Fruit fly (Drosophila melanogaster) whole organism, embryonic: ENCODE data around the gene Eig71Ed.
A peak's percentile ranks its signal among the peaks of the same experiment; 100 is the strongest.

Experiments used
- Atf-2 ChIP-seq: fragments of 200-800 bp; sonication (Bioruptor generic); optimal IDR thresholded peaks from 2 replicates; lab custom pipeline; 2016; ENCODE audit warnings: missing biosample characterization, missing genetic modification characterization
- Awh ChIP-seq: fragments of 200-800 bp; sonication (Bioruptor generic); IDR thresholded peaks from 2 replicates; pipeline ENCODE4, ENCODE4 v1.3.6; 2022; ENCODE audit warnings: missing biosample characterization, missing genetic modification characterization
- Bdp1 ChIP-seq: fragments of 200-800 bp; sonication (Bioruptor generic); optimal IDR thresholded peaks from 3 replicates; lab custom pipeline; 2016; ENCODE audit warnings: missing biosample characterization, missing genetic modification characterization
- CG10267 ChIP-seq: fragments of 200-800 bp; sonication (Bioruptor generic); optimal IDR thresholded peaks from 2 replicates; lab custom pipeline; 2018; ENCODE audit warnings: missing biosample characterization, mild to moderate bottlenecking, missing genetic modification characterization, moderate library complexity
- CG10431 ChIP-seq: fragments of 200-800 bp; sonication (Bioruptor generic); optimal IDR thresholded peaks from 3 replicates; lab custom pipeline; 2018; ENCODE audit warnings: missing biosample characterization, mild to moderate bottlenecking, missing genetic modification characterization
- CG10959 ChIP-seq: fragments of 200-800 bp; sonication (Bioruptor generic); IDR thresholded peaks from 2 replicates; pipeline ENCODE4 v1.3.6; 2022; ENCODE audit warnings: missing biosample characterization, missing genetic modification characterization
- CG11456 ChIP-seq: fragments of 200-800 bp; sonication (Bioruptor generic); IDR thresholded peaks from 3 replicates; pipeline ENCODE4 v1.3.6; 2022; ENCODE audit warnings: missing biosample characterization, missing genetic modification characterization
- CG12219 ChIP-seq: fragments of 200-800 bp; sonication (Bioruptor generic); optimal IDR thresholded peaks from 3 replicates; lab custom pipeline; 2018; ENCODE audit warnings: missing biosample characterization, mild to moderate bottlenecking, missing genetic modification characterization
- CG12942 ChIP-seq: fragments of 200-800 bp; sonication (Bioruptor generic); optimal IDR thresholded peaks from 3 replicates; lab custom pipeline; 2016; ENCODE audit warnings: missing biosample characterization, missing genetic modification characterization
- CG17186 ChIP-seq: fragments of 200-800 bp; sonication (Bioruptor generic); optimal IDR thresholded peaks from 3 replicates; lab custom pipeline; 2017; ENCODE audit warnings: missing biosample characterization, missing genetic modification reagents, missing genetic modification characterization
- CG17385 ChIP-seq: fragments of 200-800 bp; sonication (Bioruptor generic); optimal IDR thresholded peaks from 3 replicates; lab custom pipeline; 2018; ENCODE audit warnings: missing biosample characterization, mild to moderate bottlenecking, missing genetic modification characterization
- CG2120 ChIP-seq: fragments of 200-800 bp; sonication (Bioruptor generic); optimal IDR thresholded peaks from 3 replicates; lab custom pipeline; 2016; ENCODE audit warnings: missing biosample characterization, missing genetic modification characterization
- CG2202 ChIP-seq: fragments of 200-800 bp; sonication (Bioruptor generic); optimal IDR thresholded peaks from 2 replicates; lab custom pipeline; 2018; ENCODE audit warnings: missing biosample characterization, mild to moderate bottlenecking, missing genetic modification characterization
- CG32767 ChIP-seq: fragments of 200-800 bp; sonication (Bioruptor generic); IDR thresholded peaks from 2 replicates; pipeline ENCODE4 v1.3.6; 2022; ENCODE audit warnings: missing biosample characterization, missing genetic modification characterization
- CG33557 ChIP-seq: fragments of 200-800 bp; sonication (Bioruptor generic); optimal IDR thresholded peaks from 2 replicates; lab custom pipeline; 2019; ENCODE audit warnings: missing biosample characterization, mild to moderate bottlenecking, missing genetic modification characterization, moderate library complexity
- CG3995 ChIP-seq: fragments of 200-800 bp; sonication (Bioruptor generic); optimal IDR thresholded peaks from 3 replicates; lab custom pipeline; 2016; ENCODE audit warnings: missing biosample characterization, missing genetic modification characterization
- CG6254 ChIP-seq: fragments of 200-800 bp; sonication (Bioruptor generic); optimal IDR thresholded peaks from 3 replicates; lab custom pipeline; 2017; ENCODE audit warnings: mild to moderate bottlenecking, missing biosample characterization, missing genetic modification reagents, missing genetic modification characterization
- CG9817 ChIP-seq: fragments of 200-800 bp; sonication (Bioruptor generic); optimal IDR thresholded peaks from 2 replicates; lab custom pipeline; 2018; ENCODE audit warnings: missing biosample characterization, mild to moderate bottlenecking, missing genetic modification characterization, moderate library complexity
- CkIIα-i1 ChIP-seq: fragments of 200-800 bp; sonication (Bioruptor generic); IDR thresholded peaks from 2 replicates; pipeline ENCODE4 v1.3.6; 2022; ENCODE audit warnings: missing biosample characterization, missing genetic modification characterization
- Dip2 ChIP-seq: fragments of 200-800 bp; sonication (Bioruptor generic); IDR thresholded peaks from 2 replicates; pipeline ENCODE4 v1.3.6; 2022; ENCODE audit warnings: missing biosample characterization, missing genetic modification characterization
- Doc2 ChIP-seq: fragments of 200-800 bp; sonication (Bioruptor generic); IDR thresholded peaks from 2 replicates; pipeline ENCODE4 v1.3.6; 2022; ENCODE audit warnings: missing biosample characterization, missing genetic modification characterization
- E2f1 ChIP-seq: fragments of 200-800 bp; sonication (Bioruptor generic); IDR thresholded peaks from 2 replicates; pipeline ENCODE4 v1.3.6; 2022; ENCODE audit warnings: missing biosample characterization, missing genetic modification characterization
- Eip74EF ChIP-seq, 2 experiments: fragments of 200-800 bp in 1 of 2; fragments of >200 bp in 1 of 2; sonication (Bioruptor generic) in 1 of 2; optimal IDR thresholded peaks; 2 replicates each; lab custom pipeline; 2017 to 2019; ENCODE audit warnings: missing biosample characterization in 2 of 2, missing genetic modification characterization in 2 of 2, mild to moderate bottlenecking in 1 of 2, moderate library complexity in 1 of 2
- HHEX ChIP-seq: fragments of 200-800 bp; sonication (Bioruptor generic); optimal IDR thresholded peaks from 3 replicates; lab custom pipeline; 2017; ENCODE audit warnings: missing biosample characterization, mild to moderate bottlenecking, missing genetic modification characterization, missing genetic modification reagents
- Mad ChIP-seq: fragments of 200-800 bp; sonication (Bioruptor generic); optimal IDR thresholded peaks from 2 replicates; lab custom pipeline; 2016; ENCODE audit warnings: missing biosample characterization, missing genetic modification characterization
- Optix ChIP-seq: fragments of 200-800 bp; sonication (Bioruptor generic); IDR thresholded peaks from 3 replicates; pipeline ENCODE4 v1.3.6; 2022; ENCODE audit warnings: missing biosample characterization, missing genetic modification characterization
- Pdp1 ChIP-seq, 2 experiments: fragments of 200-800 bp; sonication (Bioruptor generic); optimal IDR thresholded peaks; 3 replicates each; lab custom pipeline; 2016; ENCODE audit warnings: missing biosample characterization in 2 of 2, missing genetic modification characterization in 2 of 2, mild to moderate bottlenecking in 1 of 2, moderate library complexity in 1 of 2
- Xbp1 ChIP-seq: fragments of 200-800 bp; sonication (Bioruptor generic); optimal IDR thresholded peaks from 3 replicates; lab custom pipeline; 2016; ENCODE audit warnings: missing biosample characterization, mild to moderate bottlenecking, missing genetic modification characterization
- Xrp1 ChIP-seq: fragments of 200-800 bp; sonication (Bioruptor generic); IDR thresholded peaks from 2 replicates; pipeline ENCODE4 v1.3.6; 2022; ENCODE audit warnings: missing biosample characterization, missing genetic modification characterization
- az2 ChIP-seq: fragments of 200-800 bp; sonication (Bioruptor generic); optimal IDR thresholded peaks from 3 replicates; lab custom pipeline; 2016; ENCODE audit warnings: missing biosample characterization, missing genetic modification characterization
- bab2 ChIP-seq: fragments of 200-800 bp; sonication (Bioruptor generic); optimal IDR thresholded peaks from 2 replicates; lab custom pipeline; 2016; ENCODE audit warnings: missing biosample characterization, missing genetic modification characterization
- bowl ChIP-seq: fragments of 200-800 bp; sonication (Bioruptor generic); IDR thresholded peaks from 2 replicates; pipeline ENCODE4 v1.3.6; 2022; ENCODE audit warnings: missing biosample characterization, missing genetic modification characterization
- cato ChIP-seq: fragments of 200-800 bp; sonication (Bioruptor generic); optimal IDR thresholded peaks from 2 replicates; lab custom pipeline; 2016; ENCODE audit warnings: missing biosample characterization, missing genetic modification characterization, borderline replicate concordance
- crc ChIP-seq: fragments of 200-800 bp; sonication (Bioruptor generic); optimal IDR thresholded peaks from 2 replicates; lab custom pipeline; 2016; ENCODE audit warnings: missing biosample characterization, missing genetic modification characterization
- dpn ChIP-seq, 2 experiments: fragments of 200-800 bp; sonication (Bioruptor generic); optimal IDR thresholded peaks; 3 replicates each; lab custom pipeline; 2016; ENCODE audit warnings: missing biosample characterization in 2 of 2, missing genetic modification characterization in 2 of 2
- fd3F ChIP-seq: fragments of 200-800 bp; sonication (Bioruptor generic); optimal IDR thresholded peaks from 2 replicates; lab custom pipeline; 2018; ENCODE audit warnings: missing biosample characterization, mild to moderate bottlenecking, missing genetic modification characterization, moderate library complexity
- her ChIP-seq: fragments of 200-800 bp; sonication (Bioruptor generic); optimal IDR thresholded peaks from 2 replicates; lab custom pipeline; 2016; ENCODE audit warnings: missing biosample characterization, missing genetic modification characterization
- kni ChIP-seq: fragments of 200-800 bp; sonication (Bioruptor generic); optimal IDR thresholded peaks from 3 replicates; lab custom pipeline; 2017; ENCODE audit warnings: mild to moderate bottlenecking, missing biosample characterization, missing genetic modification reagents, missing genetic modification characterization
- mld ChIP-seq: fragments of 200-800 bp; sonication (Bioruptor generic); IDR thresholded peaks from 3 replicates; pipeline ENCODE4 v1.3.6; 2022; ENCODE audit warnings: missing biosample characterization, missing genetic modification characterization; ENCODE audit not compliant: partially characterized antibody
- nom ChIP-seq: fragments of 200-800 bp; sonication (Bioruptor generic); optimal IDR thresholded peaks from 2 replicates; lab custom pipeline; 2017; ENCODE audit warnings: missing biosample characterization, missing genetic modification characterization, mild to moderate bottlenecking, moderate library complexity, missing genetic modification reagents
- pan ChIP-seq, 4 experiments: fragments of >200 bp in 3 of 4; fragments of 200-800 bp in 1 of 4; sonication (Bioruptor generic) in 1 of 4; optimal IDR thresholded peaks in 3 of 4; IDR thresholded peaks in 1 of 4; 2 replicates each; pipeline versions ENCODE4 v1.3.6 to Lab custom; 2017 to 2022; ENCODE audit warnings: missing biosample characterization in 2 of 4, missing genetic modification characterization in 2 of 4, mixed read lengths in 1 of 4
- rib ChIP-seq: fragments of 200-800 bp; sonication (Bioruptor generic); IDR thresholded peaks from 2 replicates; pipeline ENCODE4 v1.3.6; 2022; ENCODE audit warnings: missing biosample characterization, missing genetic modification characterization
- salm ChIP-seq: fragments of 200-800 bp; sonication (Bioruptor generic); optimal IDR thresholded peaks from 2 replicates; lab custom pipeline; 2018; ENCODE audit warnings: missing biosample characterization, mild to moderate bottlenecking, missing genetic modification characterization
- sc ChIP-seq, 3 experiments: fragments of >200 bp in 2 of 3; fragments of 200-800 bp in 1 of 3; sonication (Bioruptor generic) in 1 of 3; optimal IDR thresholded peaks; 2 replicates in 2 of 3; 3 replicates in 1 of 3; lab custom pipeline; 2017; ENCODE audit warnings: mild to moderate bottlenecking in 1 of 3, missing biosample characterization in 1 of 3, missing genetic modification characterization in 1 of 3, missing genetic modification reagents in 1 of 3
- tx ChIP-seq: fragments of 200-800 bp; sonication (Bioruptor generic); optimal IDR thresholded peaks from 2 replicates; lab custom pipeline; 2016; ENCODE audit warnings: missing biosample characterization, missing genetic modification characterization
- unc-4 ChIP-seq: fragments of 200-800 bp; sonication (Bioruptor generic); IDR thresholded peaks from 2 replicates; pipeline ENCODE4 v1.3.6; 2022; ENCODE audit warnings: missing biosample characterization, missing genetic modification characterization; ENCODE audit not compliant: partially characterized antibody
- wek ChIP-seq: fragments of 200-800 bp; sonication (Bioruptor generic); optimal IDR thresholded peaks from 3 replicates; lab custom pipeline; 2018; ENCODE audit warnings: missing biosample characterization, mild to moderate bottlenecking, missing genetic modification characterization, moderate library complexity

Eig71Ed gene

DNA sequence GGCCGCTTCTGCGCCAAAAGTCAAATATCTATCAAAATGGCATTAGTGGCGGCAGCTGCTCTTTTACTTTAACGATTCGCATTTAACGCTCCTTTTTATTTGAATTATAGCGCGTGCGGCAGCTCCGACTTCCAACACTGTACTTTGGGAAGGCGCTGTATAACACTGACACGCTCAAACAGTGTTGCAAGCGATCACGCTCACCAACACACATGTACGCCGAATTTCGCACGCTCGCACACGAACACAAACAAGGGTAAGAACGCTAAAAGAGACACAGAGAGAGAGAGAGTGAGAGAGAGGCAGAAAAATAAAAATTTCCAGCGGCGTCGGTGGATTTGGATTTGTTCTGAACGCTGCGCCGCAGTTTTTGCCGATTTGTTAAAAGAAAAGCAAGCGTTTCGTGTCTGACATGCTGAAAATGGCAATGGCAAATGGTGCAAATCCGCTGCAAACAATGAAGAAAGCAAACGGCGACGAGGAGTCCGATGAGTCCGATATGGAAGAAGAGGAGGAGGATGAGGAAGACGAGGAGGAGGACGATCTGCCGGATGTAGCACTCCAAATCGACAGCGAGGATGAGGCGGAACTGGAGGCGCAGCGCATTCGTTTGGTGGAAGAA, 32.6 kb upstream of the Eig71Ed start, which contains the start of gene Phs (continued):
- TF ChIP-seq CG2120 (GFP tag; lab: Kevin White, UChicago) = peak; percentile 93
- TF ChIP-seq CG10431 (GFP tag; lab: Kevin White, UChicago) = no peak
- TF ChIP-seq CG9817 = peak; percentile 75
- TF ChIP-seq unc-4 = 0 out of 2 replicates have a peak, but pooled peaks have one; percentile 28
- peak; percentile 84 for TF ChIP-seq tx
- TF ChIP-seq sc (optimal IDR thresholded peaks at IDR 0.05; lab: Kevin White, UChicago) = no peak
- peak; percentile 36 for TF ChIP-seq sc (GFP tag; optimal IDR thresholded peaks at IDR 0.05; lab: Kevin White, UChicago)
- peak; percentile 100 for TF ChIP-seq CG10267 (tag; lab: Kevin White, UChicago)
- TF ChIP-seq CG17385 = peak; percentile 55
- peak; percentile 90 for TF ChIP-seq CG11456
- TF ChIP-seq Eip74EF (GFP tag; optimal IDR thresholded peaks at IDR 0.05; lab: Kevin White, UChicago) = no peak
- TF ChIP-seq bab2 = peak; percentile 83
- no peak for TF ChIP-seq Doc2 (GFP tag; lab: Robert Waterston, UW)
- no peak for TF ChIP-seq CG32767 (GFP tag; lab: Robert Waterston, UW)
- peak; percentile 28; the same call in 1 of the 2 replicates for TF ChIP-seq bowl (GFP tag; lab: Robert Waterston, UW)
- TF ChIP-seq CG3995 (GFP tag; lab: Kevin White, UChicago) = peak; percentile 44
- no peak for TF ChIP-seq salm (tag; lab: Kevin White, UChicago)
- TF ChIP-seq CG2202 = peak; percentile 51
- peak; percentile 59 for TF ChIP-seq nom (GFP tag; lab: Kevin White, UChicago)
- peak; percentile 69 to 87 for TF ChIP-seq Pdp1 (GFP tag; optimal IDR thresholded peaks at IDR 0.05; lab: Kevin White, UChicago)
- peak; percentile 73 for TF ChIP-seq Atf-2 (GFP tag; lab: Kevin White, UChicago)
- peak; percentile 44 for TF ChIP-seq fd3F
- no peak for TF ChIP-seq CkIIα-i1
- TF ChIP-seq az2 (GFP tag; lab: Kevin White, UChicago) = peak; percentile 69
- peak; percentile 52 for TF ChIP-seq wek
- peak; percentile 77 for TF ChIP-seq Mad (GFP tag; lab: Kevin White, UChicago)
- peak; percentile 55; the same call in 1 of the 2 replicates for TF ChIP-seq CG10959 (GFP tag; lab: Robert Waterston, UW)
- TF ChIP-seq Bdp1 (GFP tag; lab: Kevin White, UChicago) = peak; percentile 84
- peak; percentile 87 to 91 for TF ChIP-seq dpn (GFP tag; optimal IDR thresholded peaks at IDR 0.05; lab: Kevin White, UChicago)
- TF ChIP-seq Optix (GFP tag; lab: Robert Waterston, UW) = peak; percentile 49; the same call in 1 of the 3 replicates
- no peak for TF ChIP-seq CG12219 (GFP tag; lab: Kevin White, UChicago)
- TF ChIP-seq E2f1 (GFP tag; lab: Robert Waterston, UW) = peak; percentile 43; the same call in 1 of the 2 replicates
- TF ChIP-seq crc (GFP tag; lab: Kevin White, UChicago) = peak; percentile 77
- TF ChIP-seq Awh (GFP tag; lab: Robert Waterston, UW) = peak; percentile 62; the same call in 1 of the 2 replicates
- peak; percentile 58 for TF ChIP-seq CG6254
- peak; percentile 44 for TF ChIP-seq CG33557 (GFP tag; lab: Kevin White, UChicago)
- peak; percentile 76 for TF ChIP-seq HHEX (GFP tag; lab: Kevin White, UChicago)
- no peak for TF ChIP-seq mld (GFP tag; lab: Robert Waterston, UW)
- TF ChIP-seq Dip2 (GFP tag; lab: Robert Waterston, UW) = no peak
- peak; percentile 90 for TF ChIP-seq her (GFP tag; lab: Kevin White, UChicago)
- TF ChIP-seq pan (optimal IDR thresholded peaks at IDR 0.05; lab: Kevin White, UChicago) = no peak
- TF ChIP-seq pan (GFP tag; optimal IDR thresholded peaks at IDR 0.05 in 1 of 2, IDR thresholded peaks at IDR 0.05 in 1 of 2) = peak in 1 of 2 experiments; percentile 71
- peak; percentile 87 for TF ChIP-seq Xrp1 (GFP tag; lab: Robert Waterston, UW)
- TF ChIP-seq CG17186 = peak; percentile 66
- TF ChIP-seq cato (GFP tag; lab: Kevin White, UChicago) = peak; percentile 59
- TF ChIP-seq CG12942 (GFP tag; lab: Kevin White, UChicago) = peak; percentile 86
- peak; percentile 58 for TF ChIP-seq kni
- TF ChIP-seq Xbp1 = peak; percentile 81
- peak; percentile 97 for TF ChIP-seq rib
